Worm (Caenorhabditis elegans): ENCODE measurements around the gene C33D9.3.
A peak's percentile ranks its signal among the peaks of the same experiment; 100 is the strongest.

Gene C33D9.3

DNA sequence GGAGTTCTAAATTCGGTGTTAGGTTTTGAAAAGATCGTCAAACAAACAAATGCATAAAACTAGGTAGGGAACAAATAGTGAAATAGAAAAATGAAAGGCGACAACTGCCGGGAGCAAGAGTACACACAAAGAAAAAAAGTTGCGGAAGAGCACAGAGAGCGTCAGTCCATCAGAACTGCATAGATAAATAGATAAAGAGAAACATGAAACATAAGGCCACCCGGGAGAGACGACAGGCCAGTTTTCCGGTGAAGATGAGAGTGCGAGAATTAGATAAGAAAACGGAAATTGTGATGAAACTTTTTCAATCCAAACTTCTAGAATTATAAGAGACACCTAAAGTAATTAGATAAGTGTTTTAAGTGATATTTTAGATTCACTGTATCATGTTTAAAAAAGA is 35.0 kb downstream of the C33D9.3 start (continued):
- TF ChIP-seq lin-14 (GFP tag; optimal IDR thresholded peaks at IDR 0.05): peak; percentile 78
- peak; percentile 1 for TF ChIP-seq C16A3.4 (tag; optimal IDR thresholded peaks at IDR 0.05)
- TF ChIP-seq lin-39 (tag; optimal IDR thresholded peaks at IDR 0.05): no peak
- TF ChIP-seq ceh-8 (GFP tag; optimal IDR thresholded peaks at IDR 0.05): no peak
- no peak for TF ChIP-seq nhr-47 (tag; optimal IDR thresholded peaks at IDR 0.05)
- TF ChIP-seq skn-1 (tag; optimal IDR thresholded peaks at IDR 0.05): no peak
- no peak for TF ChIP-seq alr-1 (tag; optimal IDR thresholded peaks at IDR 0.05; ENCODE audit: borderline replicate concordance)
- TF ChIP-seq ceh-88 (GFP tag; IDR thresholded peaks at IDR 0.05): no peak
- no peak for TF ChIP-seq mab-9 (GFP tag; IDR thresholded peaks at IDR 0.05)
- no peak for TF ChIP-seq ceh-90 (tag; optimal IDR thresholded peaks at IDR 0.05)
- no peak for TF ChIP-seq nhr-90 (tag; optimal IDR thresholded peaks at IDR 0.05; ENCODE audit: poor library complexity)
- TF ChIP-seq snpc-4 (tag; optimal IDR thresholded peaks at IDR 0.05): no peak
- TF ChIP-seq egl-13 (tag; optimal IDR thresholded peaks at IDR 0.05): no peak

DNA sequence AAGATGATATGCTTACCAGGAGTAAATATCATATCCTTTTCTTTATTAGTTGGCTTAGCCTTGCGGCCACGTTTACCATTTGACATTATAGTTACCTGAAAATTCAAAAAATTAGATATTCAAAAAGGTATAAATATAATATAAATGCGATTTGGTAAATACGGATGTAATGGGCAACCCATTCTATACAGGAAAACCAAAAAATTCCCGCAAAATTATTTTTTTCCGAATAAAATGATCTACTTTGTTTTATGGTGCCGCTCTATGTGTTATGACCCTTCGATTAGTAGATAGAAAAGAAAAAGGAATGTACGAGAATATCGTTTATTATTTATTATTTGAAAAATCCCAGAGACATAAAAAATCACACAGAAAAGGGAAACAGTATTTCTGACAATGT is 38.0 kb downstream of the C33D9.3 start, which contains the start of gene elli-1:
elli-1 (minus strand) TSS at position 101 of the 400 bp plus-strand sequence.
- TF ChIP-seq nhr-19 (GFP tag; conservative IDR thresholded peaks at IDR 0.05): no peak
- no peak for TF ChIP-seq efl-1 (optimal IDR thresholded peaks at IDR 0.05)
- peak in 1 of 2 experiments; percentile 28 for TF ChIP-seq efl-1 (GFP tag; optimal IDR thresholded peaks at IDR 0.05 in 1 of 2)

DNA sequence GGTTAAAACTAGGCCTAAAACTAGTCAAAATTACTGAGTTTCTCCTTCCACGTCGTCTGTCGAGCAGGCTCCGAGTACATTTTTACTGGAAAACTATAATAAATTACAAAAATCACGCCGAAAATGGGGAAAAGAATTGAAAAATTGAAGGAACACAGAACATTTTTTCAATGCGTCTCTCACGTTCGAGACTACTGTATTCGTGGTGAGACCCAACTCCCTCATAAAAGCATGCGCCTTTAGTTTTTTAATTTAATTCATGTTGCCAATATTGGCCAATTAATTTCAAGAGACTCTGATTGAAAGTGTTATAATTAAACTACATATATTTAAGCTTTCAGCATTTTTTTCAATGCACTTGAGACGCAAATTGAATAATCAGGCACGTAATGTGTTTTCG is 38.6 kb downstream of the C33D9.3 start:
- TF ChIP-seq elt-2 (tag; optimal IDR thresholded peaks at IDR 0.05) (no peak), aly-2 (tag; optimal IDR thresholded peaks at IDR 0.05) (no peak), dpl-1 (GFP tag; optimal IDR thresholded peaks at IDR 0.05) (no peak), tlp-1 (tag; optimal IDR thresholded peaks at IDR 0.05) (no peak), hlh-4 (tag; optimal IDR thresholded peaks at IDR 0.05) (no peak), F16B12.6 (tag; optimal IDR thresholded peaks at IDR 0.05) (no peak), tbx-2 (tag; optimal IDR thresholded peaks at IDR 0.05) (no peak), lin-13 (GFP tag; optimal IDR thresholded peaks at IDR 0.05) (no peak), rnt-1 (tag; optimal IDR thresholded peaks at IDR 0.05) (no peak), zip-4 (GFP tag; optimal IDR thresholded peaks at IDR 0.05) (no peak), lin-35 (GFP tag; optimal IDR thresholded peaks at IDR 0.05) (no peak), aha-1 (tag; optimal IDR thresholded peaks at IDR 0.05) (no peak), nhr-71 (tag; optimal IDR thresholded peaks at IDR 0.05) (no peak), lir-3 (tag; optimal IDR thresholded peaks at IDR 0.05; ENCODE audit: poor library complexity) (no peak), ceh-90 (tag; optimal IDR thresholded peaks at IDR 0.05) (no peak), hpl-2 (GFP tag; optimal IDR thresholded peaks at IDR 0.05) (no peak), unc-130 (tag; optimal IDR thresholded peaks at IDR 0.05) (no peak), nhr-11 (tag; optimal IDR thresholded peaks at IDR 0.05) (no peak), C34B4.2 (tag; optimal IDR thresholded peaks at IDR 0.05) (no peak), nhr-20 (tag; optimal IDR thresholded peaks at IDR 0.05) (no peak)

- TF ChIP-seq nhr-77 (tag; optimal IDR thresholded peaks at IDR 0.05): no peak
- TF ChIP-seq C04F5.9 (tag; optimal IDR thresholded peaks at IDR 0.05): no peak
- TF ChIP-seq efl-1 (optimal IDR thresholded peaks at IDR 0.05): no peak
- no peak for TF ChIP-seq efl-1 (GFP tag; optimal IDR thresholded peaks at IDR 0.05 in 1 of 2)
- TF ChIP-seq C16A3.4 (tag; optimal IDR thresholded peaks at IDR 0.05): no peak
- TF ChIP-seq nhr-12 (tag; optimal IDR thresholded peaks at IDR 0.05): no peak
- TF ChIP-seq jun-1 (tag; optimal IDR thresholded peaks at IDR 0.05): no peak
- no peak for TF ChIP-seq fkh-8 (tag; optimal IDR thresholded peaks at IDR 0.05)
- TF ChIP-seq dpl-1 (GFP tag; optimal IDR thresholded peaks at IDR 0.05): no peak
- no peak for TF ChIP-seq tbx-2 (tag; optimal IDR thresholded peaks at IDR 0.05)
- TF ChIP-seq unc-30 (tag; optimal IDR thresholded peaks at IDR 0.05): no peak
- no peak for TF ChIP-seq egl-27 (tag; optimal IDR thresholded peaks at IDR 0.05)
- TF ChIP-seq isw-1 (GFP tag; IDR thresholded peaks at IDR 0.05): no peak
These were observed 40.2 kb downstream of the C33D9.3 start for ce11 chrIV:8752492-8752891.
